Worm (Caenorhabditis elegans) whole organism, early embryonic: ENCODE results near the gene Y54G2A.36.
"Not testable (repeated sequence)": the region's sequence is repeated elsewhere in the genome, so short reads cannot be mapped to it uniquely, and the experiment has no call there.

Experiments used
- B0310.2 ChIP-seq: sonication (generic microtip); optimal IDR thresholded peaks from 2 replicates; lab custom pipeline; 2016; ENCODE audit warnings: mild to moderate bottlenecking, missing genetic modification characterization, missing compliant biosample characterization
- F13C5.2 ChIP-seq: sonication (generic microtip); optimal IDR thresholded peaks from 2 replicates; lab custom pipeline; 2017; ENCODE audit warnings: mild to moderate bottlenecking, missing genetic modification characterization, inconsistent platforms, missing compliant biosample characterization
- aly-1 ChIP-seq: sonication (generic microtip); optimal IDR thresholded peaks from 2 replicates; lab custom pipeline; 2016; ENCODE audit warnings: missing genetic modification characterization, missing compliant biosample characterization
- ama-1 ChIP-seq: fragments of 150-350 bp; optimal IDR thresholded peaks from 2 replicates; lab custom pipeline; 2014
- ceh-13 ChIP-seq: fragments of 200-800 bp; sonication (Bioruptor generic); optimal IDR thresholded peaks from 2 replicates; lab custom pipeline; 2018; ENCODE audit warnings: mild to moderate bottlenecking, missing genetic modification characterization, missing compliant biosample characterization
- ceh-36 ChIP-seq: sonication (generic microtip); optimal IDR thresholded peaks from 2 replicates; lab custom pipeline; 2016; ENCODE audit warnings: missing genetic modification characterization, inconsistent platforms, missing compliant biosample characterization
- ets-7 ChIP-seq: sonication (generic microtip); optimal IDR thresholded peaks from 2 replicates; lab custom pipeline; 2016; ENCODE audit warnings: missing genotype, missing genetic modification characterization, missing compliant biosample characterization
- flt-1 ChIP-seq: fragments of 200-800 bp; sonication (Bioruptor generic); IDR thresholded peaks from 2 replicates; pipeline ENCODE4 v1.3.6; 2022; ENCODE audit warnings: missing genetic modification characterization, missing compliant biosample characterization
- hmbx-1 ChIP-seq: sonication (generic microtip); optimal IDR thresholded peaks from 2 replicates; lab custom pipeline; 2016; ENCODE audit warnings: mild to moderate bottlenecking, missing genetic modification characterization, missing compliant biosample characterization
- hmg-4 ChIP-seq: fragments of 200-800 bp; sonication (Bioruptor generic); optimal IDR thresholded peaks from 2 replicates; lab custom pipeline; 2018; ENCODE audit warnings: mild to moderate bottlenecking, missing genetic modification characterization, missing compliant biosample characterization
- hnd-1 ChIP-seq: sonication (generic microtip); optimal IDR thresholded peaks from 2 replicates; lab custom pipeline; 2016; ENCODE audit warnings: missing genetic modification characterization, missing compliant biosample characterization
- pes-1 ChIP-seq: fragments of 200-800 bp; sonication (Bioruptor generic); IDR thresholded peaks from 2 replicates; pipeline ENCODE4 v1.3.6; 2022; ENCODE audit warnings: missing genetic modification reagents, missing genetic modification characterization, missing compliant biosample characterization
- scrt-1 ChIP-seq: fragments of 200-800 bp; sonication (Bioruptor generic); IDR thresholded peaks from 2 replicates; pipeline ENCODE4 v1.3.6; 2022; ENCODE audit warnings: missing genetic modification characterization, missing compliant biosample characterization
- sea-1 ChIP-seq: fragments of 200-800 bp; sonication (Bioruptor generic); conservative IDR thresholded peaks from 2 replicates; pipeline ENCODE4 v1.3.6; 2022; ENCODE audit warnings: missing genetic modification characterization, missing compliant biosample characterization
- tbx-11 ChIP-seq: fragments of 200-800 bp; sonication (Bioruptor generic); IDR thresholded peaks from 2 replicates; pipeline ENCODE4 v1.3.6; 2022; ENCODE audit warnings: missing genetic modification characterization, missing compliant biosample characterization
- tbx-37 ChIP-seq: fragments of 200-800 bp; sonication (Bioruptor generic); conservative IDR thresholded peaks from 2 replicates; pipeline ENCODE4 v1.3.6; 2022; ENCODE audit warnings: missing genetic modification reagents, missing genetic modification characterization, missing compliant biosample characterization
- tra-4 ChIP-seq: sonication (generic microtip); optimal IDR thresholded peaks from 2 replicates; lab custom pipeline; 2017; ENCODE audit warnings: missing genetic modification characterization, missing compliant biosample characterization

Gene Y54G2A.36

ce11 chrIV:2892395-2892786, 5.1 kb upstream of the Y54G2A.36 start, which contains the start of gene Y54G2A.18:
Gene Y54G2A.18, minus strand, starts transcription at chrIV:2892495.
- no peak for TF ChIP-seq flt-1 (GFP tag; lab: Robert Waterston, UW)

- TF ChIP-seq hmbx-1 (tag; lab: Kevin White, UChicago) (no peak), tbx-37 (no peak), tbx-11 (GFP tag; lab: Robert Waterston, UW) (no peak), hmg-4 (GFP tag; lab: Kevin White, UChicago) (no peak), ets-7 (tag; lab: Kevin White, UChicago) (no peak), pes-1 (GFP tag; lab: Robert Waterston, UW) (no peak), scrt-1 (no peak)
These were observed 4.6 kb upstream of the Y54G2A.36 start for ce11 chrIV:2892787-2893485.

ce11 chrIV:2893486-2893842, 4.0 kb upstream of the Y54G2A.36 start:
- TF ChIP-seq hmg-4 (GFP tag; lab: Kevin White, UChicago), result no peak
- no peak for TF ChIP-seq tra-4 (tag; lab: Kevin White, UChicago)
- no peak for TF ChIP-seq aly-1
- no peak for TF ChIP-seq hnd-1
- no peak for TF ChIP-seq ceh-13
- TF ChIP-seq scrt-1, result no peak
- TF ChIP-seq hmbx-1 (tag; lab: Kevin White, UChicago), result no peak
- TF ChIP-seq tbx-37, result no peak
- no peak for TF ChIP-seq F13C5.2 (tag; lab: Kevin White, UChicago)
- TF ChIP-seq pes-1 (GFP tag; lab: Robert Waterston, UW), result no peak
- TF ChIP-seq flt-1 (GFP tag; lab: Robert Waterston, UW), result no peak
- TF ChIP-seq sea-1, result no peak
- TF ChIP-seq tbx-11 (GFP tag; lab: Robert Waterston, UW), result no peak

- not testable (repeated sequence) for TF ChIP-seq hnd-1; flt-1 (GFP tag; lab: Robert Waterston, UW); sea-1
These were observed 2.9 kb upstream of the Y54G2A.36 start, which contains the start of gene Y54G2A.19 for ce11 chrIV:2894630-2895029. Gene Y54G2A.19, minus strand, starts transcription at chrIV:2894730.

- no peak for TF ChIP-seq hnd-1
These were observed 17.1 kb downstream of the Y54G2A.36 start for ce11 chrIV:2914545-2914944.

- TF ChIP-seq pes-1 (GFP tag; lab: Robert Waterston, UW) (no peak), tbx-11 (GFP tag; lab: Robert Waterston, UW) (no peak), hnd-1 (no peak), tbx-37 (no peak), scrt-1 (no peak), hmg-4 (GFP tag; lab: Kevin White, UChicago) (no peak), aly-1 (no peak), ama-1 (lab: Kevin White, UChicago) (no peak), B0310.2 (tag; lab: Kevin White, UChicago) (no peak), F13C5.2 (tag; lab: Kevin White, UChicago) (no peak), ets-7 (tag; lab: Kevin White, UChicago) (no peak), flt-1 (GFP tag; lab: Robert Waterston, UW) (no peak), sea-1 (no peak), ceh-36 (tag; lab: Kevin White, UChicago) (no peak), ceh-13 (no peak), hmbx-1 (tag; lab: Kevin White, UChicago) (no peak)
These were observed 18.5 kb downstream of the Y54G2A.36 start for ce11 chrIV:2916043-2916442.

- not testable (repeated sequence) for TF ChIP-seq flt-1 (GFP tag; lab: Robert Waterston, UW); pes-1 (GFP tag; lab: Robert Waterston, UW); sea-1
These were observed 20.2 kb downstream of the Y54G2A.36 start, which contains the start of gene Y54G2A.50 for ce11 chrIV:2917729-2918128. Gene Y54G2A.50, plus strand, starts transcription at chrIV:2918029.

ce11 chrIV:2922196-2922595, 24.7 kb downstream of the Y54G2A.36 start, which contains the start of gene fbxc-45:
Gene fbxc-45, minus strand, starts transcription at chrIV:2922243.
- TF ChIP-seq flt-1 (GFP tag; lab: Robert Waterston, UW), result no peak
- TF ChIP-seq tbx-37, result no peak
- TF ChIP-seq scrt-1, result no peak
- no peak for TF ChIP-seq aly-1
- TF ChIP-seq hmbx-1 (tag; lab: Kevin White, UChicago), result no peak
- TF ChIP-seq tbx-11 (GFP tag; lab: Robert Waterston, UW), result no peak
- TF ChIP-seq pes-1 (GFP tag; lab: Robert Waterston, UW), result no peak
- TF ChIP-seq ceh-13, result no peak
- no peak for TF ChIP-seq ama-1 (lab: Kevin White, UChicago)
- TF ChIP-seq tra-4 (tag; lab: Kevin White, UChicago), result no peak
- TF ChIP-seq ets-7 (tag; lab: Kevin White, UChicago), result no peak
- no peak for TF ChIP-seq B0310.2 (tag; lab: Kevin White, UChicago)
- no peak for TF ChIP-seq sea-1
- no peak for TF ChIP-seq ceh-36 (tag; lab: Kevin White, UChicago)
- TF ChIP-seq hmg-4 (GFP tag; lab: Kevin White, UChicago), result no peak
- no peak for TF ChIP-seq F13C5.2 (tag; lab: Kevin White, UChicago)
- TF ChIP-seq hnd-1, result no peak

- TF ChIP-seq scrt-1, result no peak
- TF ChIP-seq flt-1 (GFP tag; lab: Robert Waterston, UW), result no peak
- TF ChIP-seq F13C5.2 (tag; lab: Kevin White, UChicago), result no peak
- no peak for TF ChIP-seq pes-1 (GFP tag; lab: Robert Waterston, UW)
- TF ChIP-seq ceh-13, result no peak
- TF ChIP-seq ceh-36 (tag; lab: Kevin White, UChicago), result no peak
- TF ChIP-seq hmg-4 (GFP tag; lab: Kevin White, UChicago), result no peak
- no peak for TF ChIP-seq sea-1
- TF ChIP-seq tra-4 (tag; lab: Kevin White, UChicago), result no peak
- no peak for TF ChIP-seq tbx-11 (GFP tag; lab: Robert Waterston, UW)
- no peak for TF ChIP-seq hnd-1
- no peak for TF ChIP-seq aly-1
- TF ChIP-seq hmbx-1 (tag; lab: Kevin White, UChicago), result no peak
- TF ChIP-seq B0310.2 (tag; lab: Kevin White, UChicago), result no peak
- TF ChIP-seq ama-1 (lab: Kevin White, UChicago), result no peak
- TF ChIP-seq ets-7 (tag; lab: Kevin White, UChicago), result no peak
- TF ChIP-seq tbx-37, result no peak
These were observed 28.1 kb downstream of the Y54G2A.36 start, which contains the start of gene ubc-13 for ce11 chrIV:2925591-2925990. Gene ubc-13, minus strand, starts transcription at chrIV:2925691.
